Worm (Caenorhabditis elegans): ENCODE results near the gene T26C5.5.

- TF ChIP-seq snpc-4 (tag; optimal IDR thresholded peaks at IDR 0.05) (no peak), pha-4 (tag; optimal IDR thresholded peaks at IDR 0.05) (no peak)
Observed at ce11 chrII:9272942-9273341, 26.4 kb upstream of the T26C5.5 start, which contains the start of gene C01G6.4.
